Worm (Caenorhabditis elegans): ENCODE data around the gene C05C8.5.

Gene C05C8.5

DNA sequence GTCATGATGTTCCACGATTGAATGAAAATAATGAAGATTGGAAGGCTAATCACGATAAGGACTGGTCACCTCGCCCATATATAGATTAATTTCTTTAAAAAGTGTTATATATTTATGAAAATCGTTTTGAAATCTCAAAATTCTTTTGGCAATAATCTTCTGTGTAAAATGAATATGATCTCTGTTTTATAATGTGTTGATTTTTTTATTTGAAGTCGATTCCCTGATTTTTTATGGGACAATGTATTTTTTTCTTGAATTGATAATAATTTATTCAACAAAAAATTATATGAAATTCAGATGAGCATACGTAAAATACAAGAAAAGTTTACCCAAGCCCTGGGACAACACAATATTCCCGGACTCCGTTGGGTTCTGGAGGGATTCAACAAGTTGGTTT is 4.8 kb upstream of the C05C8.5 start, which contains the start of gene C05C8.1:
TSS of gene C05C8.1 (plus strand) at position 301 of the 400 bp plus-strand sequence.
- TF ChIP-seq somi-1 (GFP tag; optimal IDR thresholded peaks at IDR 0.05) (no peak), K11D2.4 (GFP tag; IDR thresholded peaks at IDR 0.05) (no peak), snpc-3.4 (tag; optimal IDR thresholded peaks at IDR 0.05) (no peak), attf-6 (GFP tag; IDR thresholded peaks at IDR 0.05) (no peak), zfh-2 (GFP tag; conservative IDR thresholded peaks at IDR 0.05) (no peak), mxl-1 (tag; optimal IDR thresholded peaks at IDR 0.05) (no peak), F33H1.4 (GFP tag; IDR thresholded peaks at IDR 0.05) (no peak), ztf-22 (GFP tag; optimal IDR thresholded peaks at IDR 0.05) (no peak), attf-5 (GFP tag; optimal IDR thresholded peaks at IDR 0.05) (no peak)

DNA sequence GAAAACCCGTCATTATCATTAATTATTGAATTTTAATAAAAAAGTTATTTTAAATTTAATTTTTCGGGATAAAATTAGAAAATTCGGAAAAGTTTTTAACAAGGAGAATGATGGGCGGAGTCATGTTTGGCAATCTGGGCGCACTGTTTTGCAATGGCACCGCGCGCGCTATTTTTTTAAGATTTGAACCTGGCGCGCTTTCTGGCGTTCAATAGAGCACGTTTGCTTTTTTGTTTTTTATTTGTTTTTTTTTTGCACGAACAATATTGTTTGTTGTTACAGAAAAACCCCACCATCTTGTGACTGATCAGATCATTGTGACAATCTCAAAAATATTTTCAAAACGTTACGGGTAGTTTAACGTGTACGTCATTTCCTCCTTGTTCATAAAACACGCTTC is 2.5 kb upstream of the C05C8.5 start, which contains the start of gene hyls-1:
TSS of gene hyls-1 (plus strand) at position 249 of the 400 bp plus-strand sequence.
- TF ChIP-seq F52B5.7 (tag; optimal IDR thresholded peaks at IDR 0.05) (no peak), xnd-1 (tag; optimal IDR thresholded peaks at IDR 0.05) (peak; percentile 56), B0035.1 (tag; optimal IDR thresholded peaks at IDR 0.05) (no peak), F23B12.7 (tag; optimal IDR thresholded peaks at IDR 0.05; ENCODE audit: insufficient read depth) (peak; percentile 91), F22D6.2 (tag; optimal IDR thresholded peaks at IDR 0.05) (no peak), athp-1 (tag; optimal IDR thresholded peaks at IDR 0.05) (no peak), cebp-1 (GFP tag; IDR thresholded peaks at IDR 0.05) (no peak), cebp-1 (tag; optimal IDR thresholded peaks at IDR 0.05) (peak; percentile 71), rcor-1 (GFP tag; IDR thresholded peaks at IDR 0.05) (peak; percentile 71), Y67H2A.10 (GFP tag; conservative IDR thresholded peaks at IDR 0.05) (peak; percentile 55; the same call in 1 of the 2 replicates), lsl-1 (GFP tag; optimal IDR thresholded peaks at IDR 0.05) (peak; percentile 60), zim-3 (tag; optimal IDR thresholded peaks at IDR 0.05) (no peak), F39B2.1 (GFP tag; IDR thresholded peaks at IDR 0.05) (peak; percentile 20; the same call in 1 of the 2 replicates), F57A8.1 (GFP tag; optimal IDR thresholded peaks at IDR 0.05) (no peak), snpc-4 (GFP tag; optimal IDR thresholded peaks at IDR 0.05) (no peak), snpc-4 (tag; optimal IDR thresholded peaks at IDR 0.05) (peak in 3 of 4 experiments; percentile 45 to 60 (median 45)), snpc-3.4 (tag; optimal IDR thresholded peaks at IDR 0.05) (peak; percentile 34), ceh-27 (GFP tag; optimal IDR thresholded peaks at IDR 0.05) (peak; percentile 33), efl-1 (GFP tag; optimal IDR thresholded peaks at IDR 0.05) (peak; percentile 93), nhr-27 (tag; optimal IDR thresholded peaks at IDR 0.05) (no peak), lin-35 (GFP tag; optimal IDR thresholded peaks at IDR 0.05) (peak in 1 of 3 experiments; percentile 91), nhr-120 (GFP tag; IDR thresholded peaks at IDR 0.05) (no peak), mcd-1 (GFP tag; IDR thresholded peaks at IDR 0.05) (peak; percentile 97), attf-6 (GFP tag; IDR thresholded peaks at IDR 0.05) (0 out of 2 replicates have a peak, but pooled peaks have one; percentile 20), hmg-1.2 (GFP tag; IDR thresholded peaks at IDR 0.05) (peak; percentile 61), sptf-2 (GFP tag; optimal IDR thresholded peaks at IDR 0.05) (no peak), F49E8.2 (tag; optimal IDR thresholded peaks at IDR 0.05; ENCODE audit: insufficient read depth) (no peak), madf-3 (GFP tag; IDR thresholded peaks at IDR 0.05) (peak; percentile 89; the same call in 1 of the 2 replicates), nhr-90 (tag; optimal IDR thresholded peaks at IDR 0.05) (no peak), mes-4 (tag; optimal IDR thresholded peaks at IDR 0.05) (no peak), chd-7 (tag; optimal IDR thresholded peaks at IDR 0.05) (no peak), lag-1 (GFP tag; IDR thresholded peaks at IDR 0.05) (no peak), hrde-1 (tag; optimal IDR thresholded peaks at IDR 0.05; ENCODE audit: borderline replicate concordance) (no peak), F57C9.4 (tag; optimal IDR thresholded peaks at IDR 0.05) (no peak), nfya-2 (GFP tag; IDR thresholded peaks at IDR 0.05) (no peak), let-526 (GFP tag; IDR thresholded peaks at IDR 0.05) (no peak), dox-1 (GFP tag; IDR thresholded peaks at IDR 0.05) (peak; percentile 76), attf-3 (GFP tag; conservative IDR thresholded peaks at IDR 0.05) (peak; percentile 54; the same call in 1 of the 2 replicates), B0261.1 (tag; optimal IDR thresholded peaks at IDR 0.05) (no peak), nfya-1 (tag; optimal IDR thresholded peaks at IDR 0.05; ENCODE audit: borderline replicate concordance, insufficient read depth) (no peak)

Data from whole organism, young adult.